Worm (Caenorhabditis elegans) whole organism, late embryonic: ENCODE measurements around the gene C09F12.2.

ENCODE experiments used
- ama-1 ChIP-seq: fragments of 150-350 bp; optimal IDR thresholded peaks from 2 replicates; lab custom pipeline; 2014
- ceh-14 ChIP-seq: sonication (generic microtip); optimal IDR thresholded peaks from 2 replicates; lab custom pipeline; 2016; ENCODE audit warnings: missing genotype, missing genetic modification characterization, missing compliant biosample characterization
- ceh-19 ChIP-seq: fragments of 200-800 bp; sonication (Bioruptor generic); optimal IDR thresholded peaks from 2 replicates; lab custom pipeline; 2018; ENCODE audit warnings: mild to moderate bottlenecking, missing genetic modification characterization, missing compliant biosample characterization
- ceh-6 ChIP-seq: fragments of 200-800 bp; sonication (Bioruptor generic); optimal IDR thresholded peaks from 2 replicates; lab custom pipeline; 2018; ENCODE audit warnings: mild to moderate bottlenecking, missing genetic modification characterization, missing compliant biosample characterization
- dve-1 ChIP-seq: sonication (generic microtip); optimal IDR thresholded peaks from 2 replicates; lab custom pipeline; 2017; ENCODE audit warnings: antibody characterized with exemption, mild to moderate bottlenecking, missing genetic modification characterization, missing compliant biosample characterization
- eyg-1 ChIP-seq: sonication (generic microtip); optimal IDR thresholded peaks from 2 replicates; lab custom pipeline; 2016; ENCODE audit warnings: missing genotype, missing genetic modification characterization, missing compliant biosample characterization
- hlh-13 ChIP-seq: fragments of 200-800 bp; sonication (Bioruptor generic); optimal IDR thresholded peaks from 2 replicates; lab custom pipeline; 2018; ENCODE audit warnings: mild to moderate bottlenecking, missing genetic modification characterization, missing compliant biosample characterization
- hlh-30 ChIP-seq: sonication (generic microtip); optimal IDR thresholded peaks from 2 replicates; lab custom pipeline; 2017; ENCODE audit warnings: antibody characterized with exemption, missing genetic modification characterization, missing compliant biosample characterization; ENCODE audit not compliant: insufficient read depth
- hlh-8 ChIP-seq: sonication (generic microtip); optimal IDR thresholded peaks from 2 replicates; lab custom pipeline; 2016; ENCODE audit warnings: missing genotype, missing genetic modification characterization, missing compliant biosample characterization
- nhr-11 ChIP-seq: fragments of 150-350 bp; optimal IDR thresholded peaks from 2 replicates; lab custom pipeline; 2014; ENCODE audit warnings: missing biosample characterization, missing genetic modification characterization
- pat-9 ChIP-seq: fragments of 200-800 bp; sonication (Bioruptor generic); optimal IDR thresholded peaks from 2 replicates; lab custom pipeline; 2018; ENCODE audit warnings: mild to moderate bottlenecking, missing genetic modification characterization, moderate library complexity, missing compliant biosample characterization
- pha-2 ChIP-seq: sonication (generic microtip); optimal IDR thresholded peaks from 2 replicates; lab custom pipeline; 2017; ENCODE audit warnings: mild to moderate bottlenecking, missing genetic modification characterization, missing compliant biosample characterization
- sox-4 ChIP-seq: sonication (generic microtip); optimal IDR thresholded peaks from 2 replicates; lab custom pipeline; 2017; ENCODE audit warnings: mild to moderate bottlenecking, missing genetic modification characterization, inconsistent platforms, missing compliant biosample characterization
- tbx-7 ChIP-seq: sonication (generic microtip); optimal IDR thresholded peaks from 2 replicates; lab custom pipeline; 2016; ENCODE audit warnings: missing genotype, missing genetic modification characterization, missing compliant biosample characterization

- TF ChIP-seq hlh-30 (tag; lab: Kevin White, UChicago) (no peak), pha-2 (tag; lab: Kevin White, UChicago) (no peak), hlh-8 (tag; lab: Kevin White, UChicago) (no peak), ceh-6 (GFP tag; lab: Kevin White, UChicago) (no peak), ceh-14 (tag; lab: Kevin White, UChicago) (no peak), dve-1 (tag; lab: Kevin White, UChicago) (no peak), hlh-13 (GFP tag; lab: Kevin White, UChicago) (no peak), tbx-7 (tag; lab: Kevin White, UChicago) (no peak), nhr-11 (tag; lab: Kevin White, UChicago) (no peak), ama-1 (lab: Kevin White, UChicago) (peak; percentile 19), pat-9 (tag; lab: Kevin White, UChicago) (no peak), sox-4 (tag; lab: Kevin White, UChicago) (no peak), eyg-1 (tag; lab: Kevin White, UChicago) (no peak), ceh-19 (GFP tag; lab: Kevin White, UChicago) (no peak)
These were observed 6.0 kb downstream of the C09F12.2 start, which contains the start of gene lpr-6 for ce11 chrX:11059744-11060143.
